Fruit fly (Drosophila melanogaster): ENCODE results near the gene Bug22.

DNA sequence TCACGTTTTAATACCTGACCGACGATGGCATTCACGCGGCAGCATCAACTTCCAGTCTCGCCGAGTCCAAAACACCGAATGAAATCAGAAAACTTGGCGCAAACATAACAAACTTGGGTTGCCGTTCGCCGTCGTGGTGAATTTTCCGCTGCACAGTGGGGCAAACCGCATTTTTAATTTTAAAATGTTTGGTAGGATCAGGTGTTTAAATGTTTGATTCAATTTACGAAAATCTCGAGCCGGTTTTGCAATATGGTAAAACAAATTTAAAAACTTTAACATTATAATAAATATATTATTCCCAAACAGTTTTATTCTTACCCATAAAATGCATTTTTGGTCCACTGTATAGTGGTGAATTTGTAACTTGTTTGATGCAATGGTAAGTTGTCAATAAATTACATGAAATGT lies 43.6 kb upstream of the Bug22 start, which contains the start of gene RluA-1:
- TF ChIP-seq CG8478 (optimal IDR thresholded peaks at IDR 0.05) (no peak), CTCF (optimal IDR thresholded peaks at IDR 0.05) (no peak)
